Worm (Caenorhabditis elegans): Measurements from ENCODE around the gene haf-2.
A peak's percentile ranks its signal among the peaks of the same experiment; 100 is the strongest.

haf-2 gene

DNA sequence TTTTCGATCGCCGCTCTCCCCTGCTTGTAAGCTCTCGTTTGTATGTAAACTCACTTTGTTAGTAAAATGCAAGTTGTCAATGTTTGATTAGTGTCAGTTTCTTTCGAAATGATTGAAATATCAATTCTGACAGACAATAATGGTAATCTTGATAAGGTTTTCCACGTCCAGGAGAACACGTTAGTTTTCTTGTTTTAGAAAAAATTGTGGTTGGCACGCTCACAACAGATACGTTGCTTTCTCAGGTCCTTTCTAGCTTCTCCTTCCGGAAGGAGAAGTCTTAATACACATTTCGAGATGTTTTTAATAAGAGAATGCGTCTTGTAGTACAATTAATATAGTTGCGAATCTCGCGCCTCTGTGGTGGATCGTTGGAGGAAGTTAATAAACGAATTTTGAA, 12.5 kb upstream of the haf-2 start, which contains the start of gene F43E2.6:
F43E2.6 (minus strand) TSS at position 101 of the 400 bp plus-strand sequence.
- no peak for TF ChIP-seq fkh-10 (GFP tag; optimal IDR thresholded peaks at IDR 0.05)
- no peak for TF ChIP-seq fkh-4 (tag; optimal IDR thresholded peaks at IDR 0.05; ENCODE audit: borderline replicate concordance)
- TF ChIP-seq pqm-1 (tag; optimal IDR thresholded peaks at IDR 0.05): no peak
- TF ChIP-seq dpl-1 (GFP tag; optimal IDR thresholded peaks at IDR 0.05): no peak
- no peak for TF ChIP-seq pax-3 (tag; optimal IDR thresholded peaks at IDR 0.05)
- no peak for TF ChIP-seq zip-4 (GFP tag; optimal IDR thresholded peaks at IDR 0.05)
- TF ChIP-seq ztf-11 (tag; optimal IDR thresholded peaks at IDR 0.05): no peak
- no peak for TF ChIP-seq mep-1 (tag; optimal IDR thresholded peaks at IDR 0.05)
- TF ChIP-seq lin-15B (tag; optimal IDR thresholded peaks at IDR 0.05): no peak
- no peak for TF ChIP-seq nhr-76 (tag; optimal IDR thresholded peaks at IDR 0.05)
- TF ChIP-seq C34B4.2 (tag; optimal IDR thresholded peaks at IDR 0.05): no peak
- no peak for TF ChIP-seq ztf-4 (tag; optimal IDR thresholded peaks at IDR 0.05)

DNA sequence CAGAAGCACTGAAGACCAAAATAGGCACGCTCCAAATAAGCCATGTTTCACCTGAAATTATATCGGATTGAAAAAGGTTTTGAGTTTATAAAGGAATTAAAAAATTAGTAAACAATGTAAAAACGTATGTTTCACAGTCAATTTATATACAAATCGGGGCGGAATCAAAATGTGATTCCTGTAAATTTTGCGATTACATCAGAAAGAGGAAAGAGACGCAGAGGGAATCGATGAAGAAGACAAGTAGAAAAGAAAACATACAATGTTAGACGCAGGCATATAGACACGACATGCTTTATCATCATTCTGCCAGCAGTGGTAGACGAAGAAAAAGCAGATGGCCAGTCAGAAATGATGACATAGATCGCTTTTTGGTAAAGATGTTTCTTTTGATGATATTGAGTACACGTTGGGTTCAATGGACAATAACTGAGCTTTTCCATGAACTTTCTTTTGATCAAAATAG, 7.8 kb upstream of the haf-2 start, which contains the start of gene msra-1:
msra-1 (minus strand) TSS at position 51 of the 466 bp plus-strand sequence.
- TF ChIP-seq nhr-20 (tag; optimal IDR thresholded peaks at IDR 0.05) (peak; percentile 36), snu-23 (GFP tag; optimal IDR thresholded peaks at IDR 0.05) (peak; percentile 48), lin-14 (GFP tag; optimal IDR thresholded peaks at IDR 0.05) (peak; percentile 49), nhr-84 (tag; optimal IDR thresholded peaks at IDR 0.05) (no peak), blmp-1 (tag; optimal IDR thresholded peaks at IDR 0.05) (peak; percentile 61), elt-2 (tag; optimal IDR thresholded peaks at IDR 0.05) (peak; percentile 38), nhr-71 (tag; optimal IDR thresholded peaks at IDR 0.05) (peak; percentile 47), pag-3 (tag; optimal IDR thresholded peaks at IDR 0.05; ENCODE audit: borderline replicate concordance, insufficient read depth) (peak; percentile 9), skn-1 (tag; optimal IDR thresholded peaks at IDR 0.05) (peak; percentile 98), unc-30 (tag; optimal IDR thresholded peaks at IDR 0.05) (no peak), nhr-28 (tag; optimal IDR thresholded peaks at IDR 0.05) (no peak), mep-1 (tag; optimal IDR thresholded peaks at IDR 0.05) (peak; percentile 50), lin-35 (GFP tag; optimal IDR thresholded peaks at IDR 0.05) (peak in 1 of 2 experiments; percentile 24), efl-1 (optimal IDR thresholded peaks at IDR 0.05) (peak; percentile 11 to 38), efl-1 (GFP tag; optimal IDR thresholded peaks at IDR 0.05 in 1 of 2) (peak in 1 of 2 experiments; percentile 78), dpl-1 (GFP tag; optimal IDR thresholded peaks at IDR 0.05) (peak in 2 of 3 experiments; percentile 3 to 10), unc-62 (GFP tag; optimal IDR thresholded peaks at IDR 0.05) (no peak), lsy-2 (tag; optimal IDR thresholded peaks at IDR 0.05) (peak; percentile 14 to 57), xbp-1 (tag; optimal IDR thresholded peaks at IDR 0.05) (peak; percentile 21), rnt-1 (tag; optimal IDR thresholded peaks at IDR 0.05) (peak; percentile 40), lir-3 (tag; optimal IDR thresholded peaks at IDR 0.05; ENCODE audit: poor library complexity) (peak; percentile 32)

DNA sequence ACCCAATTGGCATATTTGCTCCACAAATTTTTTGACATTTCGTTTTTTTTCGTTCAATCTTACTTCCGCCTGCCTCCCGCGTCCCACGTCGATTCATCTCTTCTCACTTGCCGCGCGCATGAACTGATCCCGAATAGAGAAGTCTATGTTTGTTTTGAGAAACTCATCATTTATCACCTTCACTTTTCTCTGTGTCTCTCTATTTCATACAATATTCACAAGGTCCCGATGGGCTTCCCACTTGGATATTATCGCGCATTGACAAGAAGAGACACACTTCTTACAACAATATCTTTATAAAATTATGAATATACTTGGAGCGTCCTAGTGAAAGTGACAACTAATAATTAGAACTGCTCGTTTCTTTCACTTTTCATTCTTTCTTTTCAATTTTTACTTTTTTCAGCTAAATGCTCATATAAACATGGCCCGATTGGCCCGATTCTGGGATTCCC, 2.3 kb upstream of the haf-2 start, which contains the start of gene insc-1:
insc-1 (plus strand) TSS at position 405 of the 455 bp plus-strand sequence.
- TF ChIP-seq blmp-1 (tag; optimal IDR thresholded peaks at IDR 0.05) (peak; percentile 97), ceh-82 (tag; optimal IDR thresholded peaks at IDR 0.05) (no peak)

DNA sequence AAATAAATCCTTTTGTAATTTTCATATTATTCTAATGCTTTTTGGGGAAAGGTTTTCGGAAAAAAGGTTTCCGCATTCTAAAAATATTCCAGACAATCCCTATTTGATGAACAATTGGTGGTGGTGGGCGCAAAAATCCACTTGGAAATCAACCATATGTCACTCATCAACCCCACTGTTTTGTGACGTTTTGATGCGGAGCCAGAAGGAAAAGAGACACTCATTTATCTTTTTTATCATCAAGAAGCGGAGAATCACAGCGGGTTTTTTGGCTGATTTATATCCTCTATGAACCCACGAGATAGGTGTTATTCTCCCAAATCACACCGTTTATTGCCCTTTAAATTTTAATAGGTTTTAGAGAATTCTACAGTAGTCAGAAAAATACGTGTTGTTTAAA, 950 bp upstream of the haf-2 start:
- TF ChIP-seq mab-9 (GFP tag; IDR thresholded peaks at IDR 0.05) (no peak), aly-2 (tag; optimal IDR thresholded peaks at IDR 0.05) (no peak), jun-1 (tag; optimal IDR thresholded peaks at IDR 0.05) (no peak), mef-2 (tag; optimal IDR thresholded peaks at IDR 0.05) (no peak), fkh-4 (tag; optimal IDR thresholded peaks at IDR 0.05; ENCODE audit: borderline replicate concordance) (no peak), nhr-12 (tag; optimal IDR thresholded peaks at IDR 0.05) (no peak), hlh-4 (tag; optimal IDR thresholded peaks at IDR 0.05) (no peak), rnt-1 (tag; optimal IDR thresholded peaks at IDR 0.05) (peak; percentile 68), efl-3 (GFP tag; optimal IDR thresholded peaks at IDR 0.05) (no peak), unc-30 (tag; optimal IDR thresholded peaks at IDR 0.05) (no peak), hpl-2 (GFP tag; optimal IDR thresholded peaks at IDR 0.05) (no peak), lin-14 (GFP tag; optimal IDR thresholded peaks at IDR 0.05) (peak; percentile 30), nhr-19 (GFP tag; conservative IDR thresholded peaks at IDR 0.05) (no peak), nhr-71 (tag; optimal IDR thresholded peaks at IDR 0.05) (peak; percentile 8), nhr-28 (tag; optimal IDR thresholded peaks at IDR 0.05) (no peak)

Measured in whole organism, L1 larva.